Fruit fly (Drosophila melanogaster) whole organism, embryonic: Measurements from ENCODE around the gene Sur-8.

Source experiments
- Awh ChIP-seq: fragments of 200-800 bp; sonication (Bioruptor generic); IDR thresholded peaks from 2 replicates; pipeline ENCODE4, ENCODE4 v1.3.6; 2022; ENCODE audit warnings: missing biosample characterization, missing genetic modification characterization
- CG11695 ChIP-seq: fragments of 200-800 bp; sonication (Bioruptor generic); IDR thresholded peaks from 3 replicates; pipeline ENCODE4 v1.3.6; 2022; ENCODE audit warnings: missing biosample characterization, missing genetic modification characterization
- CG12744 ChIP-seq: fragments of 200-800 bp; sonication (Bioruptor generic); optimal IDR thresholded peaks from 2 replicates; lab custom pipeline; 2016; ENCODE audit warnings: missing biosample characterization, missing genetic modification characterization
- CG12769 ChIP-seq: fragments of 200-800 bp; sonication (Bioruptor generic); optimal IDR thresholded peaks from 2 replicates; lab custom pipeline; 2019; ENCODE audit warnings: missing biosample characterization, mild to moderate bottlenecking, missing genetic modification characterization, moderate library complexity
- CG14441 ChIP-seq: fragments of 200-800 bp; sonication (Bioruptor generic); IDR thresholded peaks from 2 replicates; pipeline ENCODE4 v1.3.6; 2022; ENCODE audit warnings: missing biosample characterization, missing genetic modification characterization
- CG15011 ChIP-seq: fragments of 200-800 bp; sonication (Bioruptor generic); optimal IDR thresholded peaks from 3 replicates; lab custom pipeline; 2018; ENCODE audit warnings: missing biosample characterization, mild to moderate bottlenecking, missing genetic modification characterization
- CG15269 ChIP-seq: fragments of 200-800 bp; sonication (Bioruptor generic); optimal IDR thresholded peaks from 2 replicates; lab custom pipeline; 2018; ENCODE audit warnings: missing biosample characterization, mild to moderate bottlenecking, missing genetic modification characterization, moderate library complexity
- CG15479 ChIP-seq: fragments of 200-800 bp; sonication (Bioruptor generic); optimal IDR thresholded peaks from 3 replicates; lab custom pipeline; 2019; ENCODE audit warnings: missing biosample characterization, mild to moderate bottlenecking, missing genetic modification characterization, moderate library complexity
- CG17361 ChIP-seq: fragments of 200-800 bp; sonication (Bioruptor generic); IDR thresholded peaks from 3 replicates; pipeline ENCODE4 v1.3.6; 2022; ENCODE audit warnings: missing biosample characterization, missing genetic modification characterization
- CG17385 ChIP-seq: fragments of 200-800 bp; sonication (Bioruptor generic); optimal IDR thresholded peaks from 3 replicates; lab custom pipeline; 2018; ENCODE audit warnings: missing biosample characterization, mild to moderate bottlenecking, missing genetic modification characterization
- CG17568 ChIP-seq: fragments of 200-800 bp; sonication (Bioruptor generic); optimal IDR thresholded peaks from 2 replicates; lab custom pipeline; 2018; ENCODE audit warnings: missing biosample characterization, mild to moderate bottlenecking, missing genetic modification characterization, moderate library complexity
- CG17612 ChIP-seq: fragments of 200-800 bp; sonication (Bioruptor generic); IDR thresholded peaks from 2 replicates; pipeline ENCODE4 v1.3.6; 2022; ENCODE audit warnings: missing biosample characterization, missing genetic modification characterization
- CG30431 ChIP-seq: fragments of 200-800 bp; sonication (Bioruptor generic); optimal IDR thresholded peaks from 2 replicates; lab custom pipeline; 2017; ENCODE audit warnings: missing biosample characterization, missing genetic modification characterization
- CG34422 ChIP-seq: fragments of 200-800 bp; sonication (Bioruptor generic); IDR thresholded peaks from 3 replicates; pipeline ENCODE4 v1.3.6; 2022; ENCODE audit warnings: missing biosample characterization, missing genetic modification characterization
- CG4282 ChIP-seq: fragments of 200-800 bp; sonication (Bioruptor generic); optimal IDR thresholded peaks from 2 replicates; lab custom pipeline; 2016; ENCODE audit warnings: missing biosample characterization, missing genetic modification characterization
- CG5180 ChIP-seq: fragments of 200-800 bp; sonication (Bioruptor generic); optimal IDR thresholded peaks from 3 replicates; lab custom pipeline; 2017; ENCODE audit warnings: missing biosample characterization, missing genetic modification characterization, mild to moderate bottlenecking, moderate library complexity, missing genetic modification reagents
- CG6654 ChIP-seq: fragments of 200-800 bp; sonication (Bioruptor generic); optimal IDR thresholded peaks from 2 replicates; lab custom pipeline; 2017; ENCODE audit warnings: missing biosample characterization, mild to moderate bottlenecking, missing genetic modification characterization
- CG7745 ChIP-seq: fragments of 200-800 bp; sonication (Bioruptor generic); optimal IDR thresholded peaks from 2 replicates; lab custom pipeline; 2018; ENCODE audit warnings: missing biosample characterization, mild to moderate bottlenecking, missing genetic modification characterization, moderate library complexity
- Dad ChIP-seq: fragments of 200-800 bp; sonication (Bioruptor generic); optimal IDR thresholded peaks from 3 replicates; lab custom pipeline; 2016; ENCODE audit warnings: missing biosample characterization, missing genetic modification characterization
- Doc3 ChIP-seq: fragments of 200-800 bp; sonication (Bioruptor generic); IDR thresholded peaks from 3 replicates; pipeline ENCODE4 v1.3.6; 2022; ENCODE audit warnings: missing biosample characterization, missing genetic modification characterization; ENCODE audit not compliant: partially characterized antibody
- Drgx ChIP-seq: fragments of 200-800 bp; sonication (Bioruptor generic); IDR thresholded peaks from 2 replicates; pipeline ENCODE4 v1.3.6; 2022; ENCODE audit warnings: missing biosample characterization, missing genetic modification characterization
- Elba2 ChIP-seq: fragments of 200-800 bp; sonication (Bioruptor generic); optimal IDR thresholded peaks from 3 replicates; lab custom pipeline; 2016; ENCODE audit warnings: missing biosample characterization, missing genetic modification characterization
- Ets97D ChIP-seq: fragments of 200-800 bp; sonication (Bioruptor generic); optimal IDR thresholded peaks from 3 replicates; lab custom pipeline; 2016; ENCODE audit warnings: missing biosample characterization, missing genetic modification characterization
- Fer2 ChIP-seq: fragments of 200-800 bp; sonication (Bioruptor generic); optimal IDR thresholded peaks from 2 replicates; lab custom pipeline; 2018; ENCODE audit warnings: missing biosample characterization, mild to moderate bottlenecking, missing genetic modification characterization, moderate library complexity
- GATAe ChIP-seq: fragments of 200-800 bp; sonication (Bioruptor generic); conservative IDR thresholded peaks from 2 replicates; pipeline ENCODE4 v1.3.6; 2022; ENCODE audit warnings: missing biosample characterization, missing genetic modification characterization
- H15 ChIP-seq: fragments of 200-800 bp; sonication (Bioruptor generic); IDR thresholded peaks from 3 replicates; pipeline ENCODE4 v1.3.6; 2022; ENCODE audit warnings: missing biosample characterization, missing genetic modification characterization
- H2.0 ChIP-seq: fragments of 200-800 bp; sonication (Bioruptor generic); IDR thresholded peaks from 2 replicates; pipeline ENCODE4 v1.3.6; 2022; ENCODE audit warnings: missing biosample characterization, missing genetic modification characterization
- HLHmδ ChIP-seq: fragments of 200-800 bp; sonication (Bioruptor generic); optimal IDR thresholded peaks from 2 replicates; lab custom pipeline; 2018; ENCODE audit warnings: missing biosample characterization, mild to moderate bottlenecking, missing genetic modification characterization, moderate library complexity
- HmgZ ChIP-seq: fragments of 200-800 bp; sonication (Bioruptor generic); optimal IDR thresholded peaks from 2 replicates; lab custom pipeline; 2018; ENCODE audit warnings: missing biosample characterization, mild to moderate bottlenecking, missing genetic modification characterization
- MBD-R2 ChIP-seq: fragments of 200-800 bp; sonication (Bioruptor generic); IDR thresholded peaks from 2 replicates; pipeline ENCODE4 v1.3.6; 2022; ENCODE audit warnings: missing biosample characterization, missing genetic modification characterization
- Med ChIP-seq: fragments of 200-800 bp; sonication (Bioruptor generic); peaks from one replicate; lab custom pipeline; 2016; ENCODE audit warnings: missing biosample characterization, missing genetic modification characterization, mild to moderate bottlenecking, inconsistent platforms, moderate library complexity
- Pdp1 ChIP-seq, 2 experiments: fragments of 200-800 bp; sonication (Bioruptor generic); optimal IDR thresholded peaks; 3 replicates each; lab custom pipeline; 2016; ENCODE audit warnings: missing biosample characterization in 2 of 2, missing genetic modification characterization in 2 of 2, mild to moderate bottlenecking in 1 of 2, moderate library complexity in 1 of 2
- Ravus ChIP-seq: fragments of 200-800 bp; sonication (Bioruptor generic); IDR thresholded peaks from 2 replicates; pipeline ENCODE4 v1.3.6; 2022; ENCODE audit warnings: missing biosample characterization, missing genetic modification characterization
- Sry-δ ChIP-seq: fragments of 200-800 bp; sonication (Bioruptor generic); optimal IDR thresholded peaks from 2 replicates; lab custom pipeline; 2016; ENCODE audit warnings: missing biosample characterization, missing genetic modification characterization
- Usf ChIP-seq: fragments of 200-800 bp; sonication (Bioruptor generic); optimal IDR thresholded peaks from 2 replicates; lab custom pipeline; 2017; ENCODE audit warnings: missing genotype, missing biosample characterization, missing genetic modification characterization
- ap ChIP-seq: fragments of 200-800 bp; sonication (Bioruptor generic); IDR thresholded peaks from 2 replicates; pipeline ENCODE4 v1.3.6; 2022; ENCODE audit warnings: missing biosample characterization, missing genetic modification characterization
- bbx ChIP-seq: fragments of 200-800 bp; sonication (Bioruptor generic); IDR thresholded peaks from 2 replicates; pipeline ENCODE4 v1.3.6; 2022; ENCODE audit warnings: missing biosample characterization, missing genetic modification characterization; ENCODE audit not compliant: partially characterized antibody
- cato ChIP-seq: fragments of 200-800 bp; sonication (Bioruptor generic); optimal IDR thresholded peaks from 2 replicates; lab custom pipeline; 2016; ENCODE audit warnings: missing biosample characterization, missing genetic modification characterization, borderline replicate concordance
- chif ChIP-seq, 2 experiments: fragments of 200-800 bp; sonication (Bioruptor generic); optimal IDR thresholded peaks; 3 replicates each; lab custom pipeline; 2016; ENCODE audit warnings: missing biosample characterization in 2 of 2, missing genetic modification characterization in 2 of 2
- chm ChIP-seq: fragments of 200-800 bp; sonication (Bioruptor generic); IDR thresholded peaks from 2 replicates; pipeline ENCODE4 v1.3.6; 2022; ENCODE audit warnings: missing biosample characterization, missing genetic modification characterization
- disco-r ChIP-seq: fragments of 200-800 bp; sonication (Bioruptor generic); optimal IDR thresholded peaks from 2 replicates; lab custom pipeline; 2016; ENCODE audit warnings: missing biosample characterization, missing genetic modification characterization
- dysf ChIP-seq: fragments of 200-800 bp; sonication (Bioruptor generic); IDR thresholded peaks from 3 replicates; pipeline ENCODE4 v1.3.6; 2022; ENCODE audit warnings: missing biosample characterization, missing genetic modification characterization
- gcm ChIP-seq: fragments of 200-800 bp; sonication (Bioruptor generic); optimal IDR thresholded peaks from 2 replicates; lab custom pipeline; 2019; ENCODE audit warnings: missing biosample characterization, mild to moderate bottlenecking, missing genetic modification characterization, moderate library complexity
- hbn ChIP-seq: fragments of 200-800 bp; sonication (Bioruptor generic); IDR thresholded peaks from 2 replicates; pipeline ENCODE4 v1.3.6; 2022; ENCODE audit warnings: missing biosample characterization, missing genetic modification characterization; ENCODE audit not compliant: partially characterized antibody
- ken ChIP-seq: fragments of 200-800 bp; sonication (Bioruptor generic); IDR thresholded peaks from 3 replicates; pipeline ENCODE4 v1.3.6; 2022; ENCODE audit warnings: missing biosample characterization, missing genetic modification characterization
- lmd ChIP-seq: fragments of 200-800 bp; sonication (Bioruptor generic); IDR thresholded peaks from 2 replicates; pipeline ENCODE4 v1.3.6; 2022; ENCODE audit warnings: missing biosample characterization, missing genetic modification characterization
- nerfin-1 ChIP-seq: fragments of 200-800 bp; sonication (Bioruptor generic); optimal IDR thresholded peaks from 3 replicates; lab custom pipeline; 2019; ENCODE audit warnings: missing biosample characterization, mild to moderate bottlenecking, missing genetic modification characterization, moderate library complexity
- nmo ChIP-seq: fragments of 200-800 bp; sonication (Bioruptor generic); optimal IDR thresholded peaks from 2 replicates; lab custom pipeline; 2018; ENCODE audit warnings: missing biosample characterization, mild to moderate bottlenecking, missing genetic modification characterization, moderate library complexity
- pzg ChIP-seq: fragments of 200-800 bp; sonication (Bioruptor generic); optimal IDR thresholded peaks from 3 replicates; lab custom pipeline; 2018; ENCODE audit warnings: missing biosample characterization, mild to moderate bottlenecking, missing genetic modification characterization, moderate library complexity
- wor ChIP-seq: fragments of 200-800 bp; sonication (Bioruptor generic); IDR thresholded peaks from 2 replicates; pipeline ENCODE4 v1.3.6; 2022; ENCODE audit warnings: missing biosample characterization, missing genetic modification characterization
- yki ChIP-seq: fragments of >200 bp; optimal IDR thresholded peaks from 3 replicates; lab custom pipeline; 2018

Sur-8 gene

dm6 chr3R:17402434-17402833 lies at the start of gene Sur-8 (continued):
- TF ChIP-seq dysf (GFP tag; lab: Robert Waterston, UW) (peak; percentile 76), Dad (GFP tag; lab: Kevin White, UChicago) (peak; percentile 10), H15 (GFP tag; lab: Robert Waterston, UW) (peak; percentile 74), nerfin-1 (tag; lab: Kevin White, UChicago) (no peak), CG4282 (GFP tag; lab: Kevin White, UChicago) (no peak), nmo (peak; percentile 44), Elba2 (GFP tag; lab: Kevin White, UChicago) (no peak), Doc3 (GFP tag; lab: Robert Waterston, UW) (no peak), CG6654 (GFP tag; lab: Kevin White, UChicago) (peak; percentile 3), ap (GFP tag; lab: Robert Waterston, UW) (peak; percentile 37; the same call in 1 of the 2 replicates), CG17385 (GFP tag; lab: Kevin White, UChicago) (peak; percentile 35), yki (no peak), CG15011 (GFP tag; lab: Kevin White, UChicago) (no peak), Drgx (GFP tag; lab: Robert Waterston, UW) (no peak), Fer2 (tag; lab: Kevin White, UChicago) (no peak), Awh (GFP tag; lab: Robert Waterston, UW) (no peak), CG15269 (tag; lab: Kevin White, UChicago) (peak; percentile 47), Med (peak; percentile 99), bbx (no peak), Usf (GFP tag; lab: Kevin White, UChicago) (no peak), lmd (peak; percentile 76), CG14441 (GFP tag; lab: Robert Waterston, UW) (peak; percentile 73), CG5180 (GFP tag; lab: Kevin White, UChicago) (no peak), chm (GFP tag; lab: Robert Waterston, UW) (no peak), GATAe (GFP tag; lab: Robert Waterston, UW) (0 out of 2 replicates have a peak, but pooled peaks have one; percentile 27), chif (GFP tag; optimal IDR thresholded peaks at IDR 0.05; lab: Kevin White, UChicago) (peak; percentile 17 to 74), hbn (GFP tag; lab: Robert Waterston, UW) (no peak), CG17612 (peak; percentile 32; the same call in 1 of the 2 replicates), MBD-R2 (peak; percentile 55; the same call in 1 of the 2 replicates), wor (peak; percentile 29), CG11695 (GFP tag; lab: Robert Waterston, UW) (no peak), disco-r (peak; percentile 17), HmgZ (tag; lab: Kevin White, UChicago) (peak; percentile 62), CG30431 (peak; percentile 40), pzg (GFP tag; lab: Kevin White, UChicago) (peak; percentile 35), CG15479 (GFP tag; lab: Kevin White, UChicago) (no peak), CG12769 (tag; lab: Kevin White, UChicago) (peak; percentile 64), ken (peak; percentile 83), Ets97D (peak; percentile 45), gcm (GFP tag; lab: Kevin White, UChicago) (no peak), CG17361 (peak; percentile 65; the same call in 2 of the 3 replicates), CG34422 (GFP tag; lab: Robert Waterston, UW) (peak; percentile 58; the same call in 2 of the 3 replicates), Sry-δ (GFP tag; lab: Kevin White, UChicago) (peak; percentile 23), Ravus (no peak; the same call in 1 of the 2 replicates), H2.0 (GFP tag; lab: Robert Waterston, UW) (peak; percentile 62), CG12744 (GFP tag; lab: Kevin White, UChicago) (peak; percentile 45), HLHmδ (GFP tag; lab: Kevin White, UChicago) (peak; percentile 67), Pdp1 (GFP tag; optimal IDR thresholded peaks at IDR 0.05; lab: Kevin White, UChicago) (peak; percentile 54 to 69), cato (GFP tag; lab: Kevin White, UChicago) (no peak), CG17568 (GFP tag; lab: Kevin White, UChicago) (no peak), CG7745 (tag; lab: Kevin White, UChicago) (no peak)
